Worm (Caenorhabditis elegans): Measurements from ENCODE around the gene F38B7.11.

F38B7.11 gene

ce11 chrV:11532535-11532853 lies 14.4 kb upstream of the F38B7.11 start:
- TF ChIP-seq nhr-76 (tag; optimal IDR thresholded peaks at IDR 0.05) (no peak), hlh-1 (tag; optimal IDR thresholded peaks at IDR 0.05) (no peak), ceh-39 (tag; optimal IDR thresholded peaks at IDR 0.05) (no peak), mab-5 (tag; optimal IDR thresholded peaks at IDR 0.05) (no peak), ceh-43 (GFP tag; optimal IDR thresholded peaks at IDR 0.05) (no peak), ceh-83 (GFP tag; optimal IDR thresholded peaks at IDR 0.05) (no peak), unc-120 (tag; optimal IDR thresholded peaks at IDR 0.05; ENCODE audit: poor library complexity, severe bottlenecking) (no peak), ham-2 (GFP tag; optimal IDR thresholded peaks at IDR 0.05) (no peak), lin-32 (GFP tag; optimal IDR thresholded peaks at IDR 0.05) (no peak), M03D4.4 (tag; optimal IDR thresholded peaks at IDR 0.05) (no peak), nhr-237 (tag; optimal IDR thresholded peaks at IDR 0.05) (no peak), tbx-8 (GFP tag; optimal IDR thresholded peaks at IDR 0.05) (no peak), mls-2 (tag; optimal IDR thresholded peaks at IDR 0.05) (no peak), pha-4 (tag; optimal IDR thresholded peaks at IDR 0.05) (no peak), drap-1 (GFP tag; optimal IDR thresholded peaks at IDR 0.05) (no peak), lsy-2 (tag; optimal IDR thresholded peaks at IDR 0.05) (no peak)

ce11 chrV:11532964-11533363 lies 13.9 kb upstream of the F38B7.11 start:
- TF ChIP-seq ham-2 (GFP tag; optimal IDR thresholded peaks at IDR 0.05) (peak; percentile 30), bed-3 (GFP tag; optimal IDR thresholded peaks at IDR 0.05) (no peak), nhr-12 (tag; optimal IDR thresholded peaks at IDR 0.05) (no peak), zip-8 (tag; optimal IDR thresholded peaks at IDR 0.05) (peak; percentile 30), blmp-1 (tag; optimal IDR thresholded peaks at IDR 0.05) (peak; percentile 96), sptf-1 (tag; optimal IDR thresholded peaks at IDR 0.05) (peak; percentile 14), elt-3 (tag; optimal IDR thresholded peaks at IDR 0.05) (peak; percentile 11)

ce11 chrV:11533365-11533949 lies 13.4 kb upstream of the F38B7.11 start:
- TF ChIP-seq snpc-4 (tag; optimal IDR thresholded peaks at IDR 0.05) (no peak), mab-5 (tag; optimal IDR thresholded peaks at IDR 0.05) (no peak), nhr-2 (tag; optimal IDR thresholded peaks at IDR 0.05) (no peak), tbx-8 (GFP tag; optimal IDR thresholded peaks at IDR 0.05) (no peak), lin-13 (tag; optimal IDR thresholded peaks at IDR 0.05) (no peak), nhr-28 (tag; optimal IDR thresholded peaks at IDR 0.05) (no peak), flh-1 (GFP tag; optimal IDR thresholded peaks at IDR 0.05) (no peak), drap-1 (GFP tag; optimal IDR thresholded peaks at IDR 0.05) (no peak), ceh-43 (GFP tag; optimal IDR thresholded peaks at IDR 0.05) (no peak), lin-32 (GFP tag; optimal IDR thresholded peaks at IDR 0.05) (no peak), mls-2 (tag; optimal IDR thresholded peaks at IDR 0.05) (no peak), unc-39 (tag; optimal IDR thresholded peaks at IDR 0.05) (no peak), mep-1 (tag; optimal IDR thresholded peaks at IDR 0.05) (no peak), ces-1 (GFP tag; optimal IDR thresholded peaks at IDR 0.05) (no peak), blmp-1 (tag; optimal IDR thresholded peaks at IDR 0.05) (no peak)

- TF ChIP-seq hlh-1 (tag; optimal IDR thresholded peaks at IDR 0.05) (peak; percentile 97), blmp-1 (tag; optimal IDR thresholded peaks at IDR 0.05) (peak; percentile 41), sptf-1 (tag; optimal IDR thresholded peaks at IDR 0.05) (no peak), ztf-11 (tag; optimal IDR thresholded peaks at IDR 0.05) (no peak), unc-120 (tag; optimal IDR thresholded peaks at IDR 0.05; ENCODE audit: poor library complexity, severe bottlenecking) (peak; percentile 11)
Observed at ce11 chrV:11534495-11535189, 12.3 kb upstream of the F38B7.11 start.

- no peak for TF ChIP-seq sptf-1 (tag; optimal IDR thresholded peaks at IDR 0.05)
- TF ChIP-seq ceh-83 (GFP tag; optimal IDR thresholded peaks at IDR 0.05) = no peak
- peak; percentile 78 for TF ChIP-seq unc-120 (tag; optimal IDR thresholded peaks at IDR 0.05; ENCODE audit: poor library complexity, severe bottlenecking)
- TF ChIP-seq hlh-1 (tag; optimal IDR thresholded peaks at IDR 0.05) = peak; percentile 80
- no peak for TF ChIP-seq elt-3 (tag; optimal IDR thresholded peaks at IDR 0.05)
- TF ChIP-seq zip-8 (tag; optimal IDR thresholded peaks at IDR 0.05) = no peak
- TF ChIP-seq mep-1 (tag; optimal IDR thresholded peaks at IDR 0.05) = no peak
- TF ChIP-seq nhr-12 (tag; optimal IDR thresholded peaks at IDR 0.05) = no peak
Observed at ce11 chrV:11535504-11536062, 11.3 kb upstream of the F38B7.11 start.

Measured in whole organism, mixed stage, embryonic.